2 worm cellular contexts compared by ENCODE assay signal in the genomic region with DNA sequence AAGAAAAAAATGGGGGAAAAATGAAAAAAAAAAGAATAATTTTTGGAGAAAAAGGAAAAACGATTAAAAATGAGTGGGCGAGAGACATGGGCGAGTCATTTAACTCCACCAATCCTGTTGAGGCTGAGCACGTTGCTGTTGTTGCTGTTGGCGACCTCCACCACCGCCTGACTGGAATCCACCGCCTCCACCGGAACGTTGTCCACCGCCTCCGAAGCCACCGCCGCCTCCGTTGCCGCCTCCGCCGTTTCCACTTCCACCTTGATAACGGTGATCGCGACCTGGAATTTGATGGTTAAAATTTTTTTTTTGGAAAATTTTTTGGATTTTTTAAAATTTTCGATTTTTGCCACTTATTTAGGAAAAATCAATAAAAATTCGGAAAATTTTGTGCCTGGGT.
TF ChIP-seq lines count a peak whose summit lies in the region.

No protein-coding gene starts in this region.

TF ChIP-seq in whole organism, L4 larva, 104 proteins besides CTCF, POLR2A, EP300 and RAD21:
- peak; percentile 85 for TF ChIP-seq set-16 (GFP tag; IDR thresholded peaks at IDR 0.05; lab: Robert Waterston, UW)
- no peak for TF ChIP-seq Y105C5A.15 (GFP tag; IDR thresholded peaks at IDR 0.05; lab: Robert Waterston, UW)
- 0 out of 2 replicates have a peak, but pooled peaks have one; percentile 7 for TF ChIP-seq egl-43 (GFP tag; IDR thresholded peaks at IDR 0.05; lab: Robert Waterston, UW)
- TF ChIP-seq nhr-6 (tag; optimal IDR thresholded peaks at IDR 0.05; lab: Kevin White, UChicago) = no peak
- no peak for TF ChIP-seq lin-1 (GFP tag; IDR thresholded peaks at IDR 0.05; lab: Robert Waterston, UW)

TF ChIP-seq in whole organism, young adult, 124 proteins besides CTCF, POLR2A, EP300 and RAD21:
- TF ChIP-seq egrh-3 (GFP tag; IDR thresholded peaks at IDR 0.05; lab: Robert Waterston, UW) = peak; percentile 55; the same call in 1 of the 2 replicates
- peak; percentile 78 for TF ChIP-seq zfh-2 (GFP tag; conservative IDR thresholded peaks at IDR 0.05; lab: Robert Waterston, UW)
- TF ChIP-seq F52B5.7 (tag; optimal IDR thresholded peaks at IDR 0.05; lab: Kevin White, UChicago) = no peak
- TF ChIP-seq rec-8 (tag; optimal IDR thresholded peaks at IDR 0.05; lab: Kevin White, UChicago) = no peak
